Worm (Caenorhabditis elegans) whole organism, L1 larva: ENCODE data around the gene M142.5.

Experiments
- lin-39 ChIP-seq: fragments of 150-350 bp; optimal IDR thresholded peaks from 2 replicates; lab custom pipeline; 2014; ENCODE audit warnings: missing biosample characterization, missing genetic modification reagents, missing genetic modification characterization
- nhr-237 ChIP-seq: fragments of 150-350 bp; optimal IDR thresholded peaks from 2 replicates; lab custom pipeline; 2014; ENCODE audit warnings: missing biosample characterization, missing genetic modification characterization
- sox-4 ChIP-seq: sonication (generic microtip); optimal IDR thresholded peaks from 2 replicates; lab custom pipeline; 2016; ENCODE audit warnings: missing genetic modification characterization, missing compliant biosample characterization

ce11 chrIII:10914971-10915370, 16.0 kb upstream of the M142.5 start:
- no peak for TF ChIP-seq lin-39
- TF ChIP-seq nhr-237 (tag; lab: Kevin White, UChicago) = no peak
- no peak for TF ChIP-seq sox-4
